Worm (Caenorhabditis elegans) whole organism, early embryonic: Measurements from ENCODE around the gene R151.2.

Source experiments
- B0310.2 ChIP-seq: sonication (generic microtip); optimal IDR thresholded peaks from 2 replicates; lab custom pipeline; 2016; ENCODE audit warnings: mild to moderate bottlenecking, missing genetic modification characterization, missing compliant biosample characterization
- F13C5.2 ChIP-seq: sonication (generic microtip); optimal IDR thresholded peaks from 2 replicates; lab custom pipeline; 2017; ENCODE audit warnings: mild to moderate bottlenecking, missing genetic modification characterization, inconsistent platforms, missing compliant biosample characterization
- ama-1 ChIP-seq: fragments of 150-350 bp; optimal IDR thresholded peaks from 2 replicates; lab custom pipeline; 2014
- ceh-13 ChIP-seq: fragments of 200-800 bp; sonication (Bioruptor generic); optimal IDR thresholded peaks from 2 replicates; lab custom pipeline; 2018; ENCODE audit warnings: mild to moderate bottlenecking, missing genetic modification characterization, missing compliant biosample characterization
- ceh-36 ChIP-seq: sonication (generic microtip); optimal IDR thresholded peaks from 2 replicates; lab custom pipeline; 2016; ENCODE audit warnings: missing genetic modification characterization, inconsistent platforms, missing compliant biosample characterization
- ets-7 ChIP-seq: sonication (generic microtip); optimal IDR thresholded peaks from 2 replicates; lab custom pipeline; 2016; ENCODE audit warnings: missing genotype, missing genetic modification characterization, missing compliant biosample characterization
- flt-1 ChIP-seq: fragments of 200-800 bp; sonication (Bioruptor generic); IDR thresholded peaks from 2 replicates; pipeline ENCODE4 v1.3.6; 2022; ENCODE audit warnings: missing genetic modification characterization, missing compliant biosample characterization
- hmbx-1 ChIP-seq: sonication (generic microtip); optimal IDR thresholded peaks from 2 replicates; lab custom pipeline; 2016; ENCODE audit warnings: mild to moderate bottlenecking, missing genetic modification characterization, missing compliant biosample characterization
- hnd-1 ChIP-seq: sonication (generic microtip); optimal IDR thresholded peaks from 2 replicates; lab custom pipeline; 2016; ENCODE audit warnings: missing genetic modification characterization, missing compliant biosample characterization
- pes-1 ChIP-seq: fragments of 200-800 bp; sonication (Bioruptor generic); IDR thresholded peaks from 2 replicates; pipeline ENCODE4 v1.3.6; 2022; ENCODE audit warnings: missing genetic modification reagents, missing genetic modification characterization, missing compliant biosample characterization
- scrt-1 ChIP-seq: fragments of 200-800 bp; sonication (Bioruptor generic); IDR thresholded peaks from 2 replicates; pipeline ENCODE4 v1.3.6; 2022; ENCODE audit warnings: missing genetic modification characterization, missing compliant biosample characterization
- sea-1 ChIP-seq: fragments of 200-800 bp; sonication (Bioruptor generic); conservative IDR thresholded peaks from 2 replicates; pipeline ENCODE4 v1.3.6; 2022; ENCODE audit warnings: missing genetic modification characterization, missing compliant biosample characterization
- tbx-11 ChIP-seq: fragments of 200-800 bp; sonication (Bioruptor generic); IDR thresholded peaks from 2 replicates; pipeline ENCODE4 v1.3.6; 2022; ENCODE audit warnings: missing genetic modification characterization, missing compliant biosample characterization
- tra-4 ChIP-seq: sonication (generic microtip); optimal IDR thresholded peaks from 2 replicates; lab custom pipeline; 2017; ENCODE audit warnings: missing genetic modification characterization, missing compliant biosample characterization

- TF ChIP-seq flt-1 (GFP tag; lab: Robert Waterston, UW) (no peak), B0310.2 (tag; lab: Kevin White, UChicago) (no peak), ama-1 (no peak), F13C5.2 (tag; lab: Kevin White, UChicago) (no peak), hmbx-1 (tag; lab: Kevin White, UChicago) (no peak), hnd-1 (no peak), scrt-1 (no peak), ceh-36 (tag; lab: Kevin White, UChicago) (no peak), sea-1 (GFP tag; lab: Robert Waterston, UW) (no peak), tra-4 (tag; lab: Kevin White, UChicago) (no peak), ceh-13 (GFP tag; lab: Kevin White, UChicago) (no peak), tbx-11 (GFP tag; lab: Robert Waterston, UW) (no peak), ets-7 (tag; lab: Kevin White, UChicago) (no peak), pes-1 (GFP tag; lab: Robert Waterston, UW) (no peak)
These were observed 38.0 kb downstream of the R151.2 start, which contains the start of gene zmp-6 for ce11 chrIII:7247740-7248139.
